Worm (Caenorhabditis elegans) whole organism, mixed stage, embryonic: Measurements from ENCODE around the gene F25H9.2.

Experiments
- M03D4.4 ChIP-seq: sonication (generic microtip); optimal IDR thresholded peaks from 2 replicates; lab custom pipeline; 2017; ENCODE audit warnings: mild to moderate bottlenecking, missing genetic modification characterization, missing compliant biosample characterization
- bed-3 ChIP-seq: fragments of 200-800 bp; sonication (Bioruptor generic); optimal IDR thresholded peaks from 3 replicates; lab custom pipeline; 2018; ENCODE audit warnings: mild to moderate bottlenecking, missing genetic modification characterization, moderate library complexity, missing compliant biosample characterization
- blmp-1 ChIP-seq: fragments of 150-350 bp; optimal IDR thresholded peaks from 2 replicates; lab custom pipeline; 2014; ENCODE audit warnings: missing biosample characterization, missing genetic modification characterization
- ceh-39 ChIP-seq: fragments of 150-350 bp; optimal IDR thresholded peaks from 2 replicates; lab custom pipeline; 2014; ENCODE audit warnings: missing biosample characterization, missing genetic modification characterization
- ceh-83 ChIP-seq: fragments of 200-800 bp; sonication (Bioruptor generic); optimal IDR thresholded peaks from 2 replicates; lab custom pipeline; 2018; ENCODE audit warnings: mild to moderate bottlenecking, missing genetic modification characterization, missing compliant biosample characterization
- ces-1 ChIP-seq: fragments of 150-350 bp; optimal IDR thresholded peaks from 2 replicates; lab custom pipeline; 2014; ENCODE audit warnings: missing biosample characterization, missing genetic modification reagents, missing genetic modification characterization
- cnd-1 ChIP-seq: fragments of 200-800 bp; sonication (Bioruptor generic); optimal IDR thresholded peaks from 2 replicates; lab custom pipeline; 2018; ENCODE audit warnings: mild to moderate bottlenecking, missing genetic modification characterization, missing compliant biosample characterization
- drap-1 ChIP-seq: fragments of 200-800 bp; sonication (Bioruptor generic); optimal IDR thresholded peaks from 3 replicates; lab custom pipeline; 2018; ENCODE audit warnings: mild to moderate bottlenecking, missing genetic modification characterization, missing compliant biosample characterization
- elt-1 ChIP-seq: sonication (generic microtip); optimal IDR thresholded peaks from 2 replicates; lab custom pipeline; 2017; ENCODE audit warnings: missing genetic modification characterization, mild to moderate bottlenecking, missing compliant biosample characterization, antibody characterized with exemption, moderate library complexity, borderline replicate concordance; ENCODE audit not compliant: insufficient read depth
- elt-3 ChIP-seq: fragments of 150-350 bp; optimal IDR thresholded peaks from 2 replicates; lab custom pipeline; 2014; ENCODE audit warnings: missing biosample characterization, missing genetic modification characterization
- ham-2 ChIP-seq: fragments of 200-800 bp; sonication (Bioruptor generic); optimal IDR thresholded peaks from 2 replicates; lab custom pipeline; 2018; ENCODE audit warnings: mild to moderate bottlenecking, missing genetic modification characterization, missing compliant biosample characterization
- lin-13 ChIP-seq: fragments of 150-350 bp; optimal IDR thresholded peaks from 2 replicates; lab custom pipeline; 2014; ENCODE audit warnings: missing biosample characterization, missing genetic modification characterization
- lin-32 ChIP-seq: fragments of 200-800 bp; sonication (Bioruptor generic); optimal IDR thresholded peaks from 2 replicates; lab custom pipeline; 2018; ENCODE audit warnings: mild to moderate bottlenecking, missing genetic modification characterization, missing compliant biosample characterization
- mab-5 ChIP-seq: fragments of 150-350 bp; optimal IDR thresholded peaks from 2 replicates; lab custom pipeline; 2014; ENCODE audit warnings: missing biosample characterization, missing genetic modification characterization
- mep-1 ChIP-seq: fragments of 150-350 bp; optimal IDR thresholded peaks from 2 replicates; lab custom pipeline; 2017; ENCODE audit warnings: missing biosample characterization, missing genetic modification reagents, missing genetic modification characterization, inconsistent platforms
- mls-2 ChIP-seq: sonication (generic microtip); optimal IDR thresholded peaks from 2 replicates; lab custom pipeline; 2016; ENCODE audit warnings: mild to moderate bottlenecking, missing genetic modification characterization, moderate library complexity, missing compliant biosample characterization
- nhr-12 ChIP-seq: fragments of 150-350 bp; optimal IDR thresholded peaks from 2 replicates; lab custom pipeline; 2014; ENCODE audit warnings: missing biosample characterization, missing genetic modification characterization
- nhr-2 ChIP-seq: fragments of 150-350 bp; optimal IDR thresholded peaks from 2 replicates; lab custom pipeline; 2014; ENCODE audit warnings: missing biosample characterization, missing genetic modification characterization
- nhr-237 ChIP-seq: fragments of 150-350 bp; optimal IDR thresholded peaks from 2 replicates; lab custom pipeline; 2014; ENCODE audit warnings: missing biosample characterization, missing genetic modification characterization
- nhr-28 ChIP-seq: fragments of 150-350 bp; optimal IDR thresholded peaks from 2 replicates; lab custom pipeline; 2014; ENCODE audit warnings: missing biosample characterization, missing genetic modification characterization
- nhr-76 ChIP-seq: sonication (generic microtip); optimal IDR thresholded peaks from 2 replicates; lab custom pipeline; 2017; ENCODE audit warnings: missing biosample characterization, missing genetic modification characterization
- pha-4 ChIP-seq: fragments of 150-350 bp; optimal IDR thresholded peaks from 2 replicates; lab custom pipeline; 2018; ENCODE audit warnings: missing biosample characterization, missing genetic modification reagents, missing genetic modification characterization
- sem-2 ChIP-seq: fragments of 200-800 bp; sonication (Bioruptor generic); optimal IDR thresholded peaks from 2 replicates; lab custom pipeline; 2018; ENCODE audit warnings: mild to moderate bottlenecking, missing genetic modification characterization, missing compliant biosample characterization
- tbx-8 ChIP-seq: fragments of 200-800 bp; sonication (Bioruptor generic); optimal IDR thresholded peaks from 2 replicates; lab custom pipeline; 2018; ENCODE audit warnings: mild to moderate bottlenecking, missing genetic modification characterization, moderate library complexity, missing compliant biosample characterization
- unc-120 ChIP-seq: sonication (generic microtip); optimal IDR thresholded peaks from 2 replicates; lab custom pipeline; 2017; ENCODE audit warnings: missing genetic modification characterization, missing compliant biosample characterization; ENCODE audit not compliant: poor library complexity, severe bottlenecking
- unc-39 ChIP-seq: fragments of 150-350 bp; optimal IDR thresholded peaks from 2 replicates; lab custom pipeline; 2014; ENCODE audit warnings: missing biosample characterization, missing genetic modification characterization
- zip-8 ChIP-seq: fragments of 150-350 bp; optimal IDR thresholded peaks from 2 replicates; lab custom pipeline; 2014; ENCODE audit warnings: missing biosample characterization, missing genetic modification characterization
- ztf-11 ChIP-seq: fragments of 150-350 bp; optimal IDR thresholded peaks from 2 replicates; lab custom pipeline; 2014; ENCODE audit warnings: missing biosample characterization, missing genetic modification characterization

The F25H9.2 gene

DNA sequence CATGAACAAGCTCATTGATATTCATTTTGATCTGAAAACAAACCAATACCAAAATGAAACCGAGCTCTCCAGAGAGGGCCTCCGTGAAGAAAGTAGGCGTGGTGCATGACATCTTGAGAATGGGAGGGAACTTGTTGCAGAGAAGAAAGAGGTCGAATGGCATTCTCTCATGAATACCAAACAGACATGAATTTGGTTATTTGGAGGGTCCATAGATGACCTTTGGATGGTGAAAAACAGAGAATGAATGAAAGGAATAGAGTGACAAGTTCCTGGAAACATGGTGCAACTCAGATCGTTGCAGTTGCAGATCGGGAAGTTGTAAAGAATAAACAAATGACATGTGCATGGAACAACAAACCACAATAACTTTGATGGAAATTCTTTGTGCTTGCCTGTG, 18.5 kb downstream of the F25H9.2 start, which contains the start of gene T10G3.8:
TSS of gene T10G3.8 (minus strand) at position 101 of the 400 bp plus-strand sequence.
- TF ChIP-seq ceh-83 = no peak
- no peak for TF ChIP-seq nhr-2 (tag; lab: Kevin White, UChicago)
- TF ChIP-seq drap-1 (GFP tag; lab: Kevin White, UChicago) = no peak
- TF ChIP-seq mep-1 (tag; lab: Kevin White, UChicago) = no peak
- no peak for TF ChIP-seq M03D4.4
- TF ChIP-seq mab-5 (tag; lab: Kevin White, UChicago) = no peak
- no peak for TF ChIP-seq unc-120 (tag; lab: Kevin White, UChicago)
- no peak for TF ChIP-seq nhr-237
- no peak for TF ChIP-seq tbx-8 (GFP tag; lab: Kevin White, UChicago)

DNA sequence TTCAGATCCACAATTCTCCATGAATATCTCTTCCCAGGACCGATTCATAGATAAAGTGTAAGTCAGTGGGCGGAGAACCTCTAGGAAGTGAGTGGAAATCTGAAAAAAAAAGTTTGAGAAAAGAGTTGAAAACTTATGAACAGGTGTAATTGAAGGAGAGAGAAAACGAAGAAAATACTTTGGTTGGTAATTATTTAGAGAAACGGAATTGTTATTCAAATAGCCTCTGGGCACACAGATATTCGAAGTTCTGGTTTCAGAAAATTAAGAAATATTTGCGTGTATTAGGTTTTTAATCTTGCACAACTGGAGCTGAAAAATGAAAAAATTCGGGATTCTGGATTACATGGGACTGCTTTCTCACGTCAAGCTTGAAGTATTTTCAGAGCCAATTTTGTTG, 21.9 kb downstream of the F25H9.2 start, which contains the start of gene T10G3.2:
TSS of gene T10G3.2 (minus strand) at position 101 of the 400 bp plus-strand sequence.
- TF ChIP-seq drap-1 (GFP tag; lab: Kevin White, UChicago) (no peak), lin-13 (no peak), elt-3 (tag; lab: Kevin White, UChicago) (no peak), unc-39 (no peak)

DNA sequence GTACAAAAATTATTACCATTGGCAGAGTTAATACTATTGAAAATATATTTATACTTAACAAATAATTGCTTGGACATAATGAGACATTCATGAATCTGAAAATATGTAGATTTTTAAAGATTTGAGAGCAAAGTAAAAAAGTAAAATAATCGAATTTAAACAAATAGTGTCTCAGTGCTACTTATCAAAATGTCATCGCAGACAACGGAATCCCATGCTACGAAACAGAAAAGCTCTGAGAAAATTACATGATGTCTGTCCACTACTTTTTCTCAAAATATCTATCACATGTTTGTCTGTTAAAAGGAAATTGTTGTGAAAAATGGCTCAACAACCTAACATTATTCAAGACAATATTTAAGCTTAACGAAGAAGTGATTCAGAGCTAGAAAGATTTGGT, 26.5 kb downstream of the F25H9.2 start, which contains the start of gene T10G3.4:
TSS of gene T10G3.4 (minus strand) at position 101 of the 400 bp plus-strand sequence.
- TF ChIP-seq ces-1 (GFP tag; lab: Kevin White, UChicago) = no peak
- no peak for TF ChIP-seq ceh-39 (tag; lab: Kevin White, UChicago)
- TF ChIP-seq ham-2 (GFP tag; lab: Kevin White, UChicago) = no peak
- TF ChIP-seq mls-2 = no peak
- TF ChIP-seq nhr-2 (tag; lab: Kevin White, UChicago) = no peak
- TF ChIP-seq tbx-8 (GFP tag; lab: Kevin White, UChicago) = no peak

DNA sequence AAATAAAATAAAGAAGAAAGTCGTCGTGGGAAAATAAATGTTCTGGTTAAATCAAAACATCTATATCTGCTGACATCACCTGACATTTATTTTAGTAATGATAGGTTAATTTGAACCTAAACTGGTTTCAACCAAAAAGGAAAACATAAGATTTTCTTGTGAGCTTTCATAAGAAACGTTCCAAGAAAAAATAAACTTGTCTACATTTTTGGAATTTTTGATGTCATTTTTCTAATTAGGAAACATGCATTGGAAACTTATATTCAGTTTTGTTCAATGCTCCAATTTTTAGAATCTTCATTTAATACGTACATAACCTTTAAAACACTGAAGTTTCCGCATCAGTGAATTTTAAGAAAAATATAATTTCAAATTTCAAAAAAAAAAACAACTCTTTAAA, 27.8 kb downstream of the F25H9.2 start:
- no peak for TF ChIP-seq zip-8 (tag; lab: Kevin White, UChicago)

DNA sequence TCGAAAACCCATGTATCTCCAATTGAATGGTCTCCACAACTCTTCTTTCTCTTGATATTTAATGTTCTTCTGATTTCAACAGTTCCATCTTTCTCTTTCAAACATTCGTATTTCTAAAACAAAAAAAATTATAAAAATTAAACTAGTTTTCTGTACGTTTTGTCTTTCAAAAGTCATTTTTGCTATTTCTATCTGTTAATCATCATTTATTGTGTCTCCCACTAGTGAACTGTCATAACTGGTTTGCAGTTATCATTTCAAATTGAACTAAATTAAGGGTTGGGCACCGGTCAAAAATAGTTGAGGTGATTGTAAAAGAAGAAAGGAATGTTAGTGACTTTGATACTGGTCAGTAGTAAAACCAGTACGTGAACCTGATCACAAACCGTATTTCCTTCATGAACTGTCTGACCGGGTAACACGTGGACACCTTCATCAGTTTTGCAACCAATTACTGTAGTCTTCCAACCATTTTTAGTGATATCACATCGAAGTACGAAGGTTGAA, 30.5 kb downstream of the F25H9.2 start:
- no peak for TF ChIP-seq lin-13
- TF ChIP-seq zip-8 (tag; lab: Kevin White, UChicago) = no peak
- TF ChIP-seq nhr-28 (tag; lab: Kevin White, UChicago) = no peak
- no peak for TF ChIP-seq nhr-2 (tag; lab: Kevin White, UChicago)
- no peak for TF ChIP-seq ztf-11 (tag; lab: Kevin White, UChicago)
- no peak for TF ChIP-seq ces-1 (GFP tag; lab: Kevin White, UChicago)
- no peak for TF ChIP-seq lin-32 (GFP tag; lab: Kevin White, UChicago)
- TF ChIP-seq ceh-83 = no peak
- TF ChIP-seq mab-5 (tag; lab: Kevin White, UChicago) = no peak
- no peak for TF ChIP-seq nhr-76
- no peak for TF ChIP-seq mep-1 (tag; lab: Kevin White, UChicago)
- no peak for TF ChIP-seq unc-39
- no peak for TF ChIP-seq sem-2 (GFP tag; lab: Kevin White, UChicago)
- TF ChIP-seq pha-4 = no peak
- no peak for TF ChIP-seq M03D4.4
- no peak for TF ChIP-seq nhr-12 (tag; lab: Kevin White, UChicago)
- TF ChIP-seq bed-3 (GFP tag; lab: Kevin White, UChicago) = no peak
- TF ChIP-seq elt-1 (tag; lab: Kevin White, UChicago) = no peak
- TF ChIP-seq cnd-1 (tag; lab: Kevin White, UChicago) = no peak

DNA sequence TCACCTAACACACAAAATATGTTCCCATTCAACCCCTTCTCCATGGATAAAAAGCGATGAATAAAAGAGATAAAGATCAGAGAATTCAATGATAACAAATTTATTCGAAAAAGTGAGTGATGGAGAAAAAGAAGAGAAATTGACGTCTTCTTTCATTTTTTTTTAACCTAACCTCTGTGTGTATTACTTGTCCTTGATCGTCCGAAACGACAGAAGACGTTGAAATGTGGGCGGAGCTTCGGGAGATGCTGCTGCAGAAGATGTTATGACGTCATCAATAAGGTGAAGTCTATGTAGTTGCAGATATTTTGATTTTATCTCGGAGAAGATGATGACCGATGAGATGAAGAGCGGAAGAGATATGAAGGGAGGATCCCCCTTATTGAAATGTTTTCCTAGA, 31.9 kb downstream of the F25H9.2 start, which contains the start of gene T10G3.3:
TSS of gene T10G3.3 (minus strand) at position 370 of the 400 bp plus-strand sequence.
- no peak for TF ChIP-seq drap-1 (GFP tag; lab: Kevin White, UChicago)
- TF ChIP-seq zip-8 (tag; lab: Kevin White, UChicago) = peak; percentile 74
- peak; percentile 85 for TF ChIP-seq elt-1 (tag; lab: Kevin White, UChicago)
- no peak for TF ChIP-seq blmp-1 (tag; lab: Kevin White, UChicago)
- TF ChIP-seq nhr-12 (tag; lab: Kevin White, UChicago) = no peak
